Fruit fly (Drosophila melanogaster): Measurements from ENCODE around the gene Dlip1.

DNA sequence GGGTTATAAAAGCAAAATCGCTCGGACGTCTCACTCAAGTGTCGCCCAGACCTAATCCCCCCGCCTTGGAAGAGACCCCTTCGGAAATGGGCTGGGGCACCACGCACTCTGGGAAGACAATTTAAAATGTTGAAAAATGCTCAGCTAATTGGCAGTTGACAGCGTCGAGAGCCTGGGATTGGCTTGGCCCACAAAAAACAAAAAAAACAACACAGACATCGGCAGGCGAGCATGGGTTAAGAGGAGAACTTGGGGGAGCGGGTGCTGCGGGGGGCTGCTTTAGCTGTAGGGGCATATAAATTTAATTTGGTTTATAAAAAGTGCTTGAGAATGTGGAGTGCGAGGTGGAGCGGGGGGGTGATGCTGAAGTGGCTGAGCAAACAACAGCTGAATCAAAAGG, 35.9 kb upstream of the Dlip1 start:
- TF ChIP-seq CG6808 (GFP tag; optimal IDR thresholded peaks at IDR 0.05) (no peak), acj6 (GFP tag; optimal IDR thresholded peaks at IDR 0.05) (no peak), Sox102F (GFP tag; optimal IDR thresholded peaks at IDR 0.05) (no peak), Met (GFP tag; optimal IDR thresholded peaks at IDR 0.05) (no peak), topi (GFP tag; optimal IDR thresholded peaks at IDR 0.05) (no peak), svp (GFP tag) (no peak), CG1621 (tag; optimal IDR thresholded peaks at IDR 0.05) (no peak), spab (GFP tag; optimal IDR thresholded peaks at IDR 0.05) (no peak), fd85E (GFP tag; optimal IDR thresholded peaks at IDR 0.05) (no peak), CG16779 (tag; optimal IDR thresholded peaks at IDR 0.05) (no peak), fd59A (GFP tag; optimal IDR thresholded peaks at IDR 0.05) (no peak), Sox15 (GFP tag; optimal IDR thresholded peaks at IDR 0.05) (no peak), Hr39 (GFP tag; optimal IDR thresholded peaks at IDR 0.05) (no peak), Eip75B (GFP tag; optimal IDR thresholded peaks at IDR 0.05) (no peak)
